Worm (Caenorhabditis elegans): Measurements from ENCODE around the gene grd-16.

ce11 chrIV:2451655-2452054 lies 24.8 kb upstream of the grd-16 start:
- TF ChIP-seq T22C8.4 (GFP tag; IDR thresholded peaks at IDR 0.05) (no peak), flt-1 (GFP tag; IDR thresholded peaks at IDR 0.05) (no peak)

Measured in whole organism, midembryonic.